Worm (Caenorhabditis elegans) whole organism, L4 larva: ENCODE results near the gene C08F8.9.

Experiments used
- ceh-82 ChIP-seq: sonication (generic microtip); optimal IDR thresholded peaks from 2 replicates; lab custom pipeline; 2017; ENCODE audit warnings: missing biosample characterization, missing genetic modification characterization
- daf-12 ChIP-seq: fragments of 150-350 bp; optimal IDR thresholded peaks from 2 replicates; lab custom pipeline; 2014; ENCODE audit warnings: missing biosample characterization, missing genetic modification reagents, missing genetic modification characterization
- fkh-10 ChIP-seq: fragments of 150-350 bp; optimal IDR thresholded peaks from 2 replicates; lab custom pipeline; 2014; ENCODE audit warnings: missing biosample characterization, missing genetic modification reagents, missing genetic modification characterization
- nhr-10 ChIP-seq: fragments of 150-350 bp; optimal IDR thresholded peaks from 2 replicates; lab custom pipeline; 2014; ENCODE audit warnings: missing biosample characterization, missing genetic modification characterization
- nhr-42 ChIP-seq: fragments of 200-800 bp; sonication (Bioruptor generic); IDR thresholded peaks from 2 replicates; pipeline ENCODE4 v1.3.6; 2022; ENCODE audit warnings: missing genetic modification characterization, missing compliant biosample characterization
- zag-1 ChIP-seq: fragments of 150-350 bp; optimal IDR thresholded peaks from 2 replicates; lab custom pipeline; 2014; ENCODE audit warnings: missing biosample characterization, missing genetic modification characterization

- TF ChIP-seq daf-12 (tag; lab: Kevin White, UChicago) (no peak), zag-1 (tag; lab: Kevin White, UChicago) (no peak), nhr-10 (tag; lab: Kevin White, UChicago) (no peak), nhr-42 (GFP tag; lab: Robert Waterston, UW) (no peak), fkh-10 (no peak), ceh-82 (tag; lab: Kevin White, UChicago) (no peak)
Measured at ce11 chrIV:11164831-11165230, 13.6 kb downstream of the C08F8.9 start, which contains the start of gene C08F8.6.
